Worm (Caenorhabditis elegans) whole organism, young adult: Measurements from ENCODE around the gene Y22D7AR.2.

Experiments
- B0035.1 ChIP-seq: sonication (generic microtip); optimal IDR thresholded peaks from 2 replicates; lab custom pipeline; 2016; ENCODE audit warnings: missing genetic modification characterization, mild to moderate bottlenecking, missing compliant biosample characterization, missing genotype, missing genetic modification reagents
- akir-1 ChIP-seq: fragments of 200-800 bp; sonication (Bioruptor generic); optimal IDR thresholded peaks from 2 replicates; lab custom pipeline; 2018; ENCODE audit warnings: mild to moderate bottlenecking, missing genetic modification characterization, moderate library complexity, missing compliant biosample characterization
- ceh-40 ChIP-seq: fragments of 200-800 bp; sonication (Bioruptor generic); IDR thresholded peaks from 2 replicates; pipeline ENCODE4 v1.3.6; 2022; ENCODE audit warnings: missing genetic modification characterization, missing compliant biosample characterization
- dpl-1 ChIP-seq: fragments of 150-350 bp; optimal IDR thresholded peaks from 2 replicates; lab custom pipeline; 2014; ENCODE audit warnings: missing biosample characterization, missing genetic modification reagents, missing genetic modification characterization
- gei-17 ChIP-seq: fragments of 200-800 bp; sonication (Bioruptor generic); optimal IDR thresholded peaks from 2 replicates; lab custom pipeline; 2018; ENCODE audit warnings: mild to moderate bottlenecking, missing genetic modification characterization, missing compliant biosample characterization
- nhr-90 ChIP-seq: sonication (generic microtip); optimal IDR thresholded peaks from 2 replicates; lab custom pipeline; 2016; ENCODE audit warnings: missing genotype, mild to moderate bottlenecking, missing genetic modification characterization, missing compliant biosample characterization
- snpc-4 ChIP-seq, 5 experiments: fragments of 150-350 bp in 1 of 5; sonication (generic microtip) in 4 of 5; optimal IDR thresholded peaks; 2 replicates each; lab custom pipeline; 2014 to 2018; ENCODE audit warnings: missing genetic modification characterization in 5 of 5, missing biosample characterization in 3 of 5, antibody characterized with exemption in 2 of 5, mild to moderate bottlenecking in 2 of 5, missing compliant biosample characterization in 2 of 5, missing genotype in 2 of 5, moderate library complexity in 2 of 5, missing genetic modification reagents in 1 of 5
- somi-1 ChIP-seq: fragments of 200-800 bp; sonication (Bioruptor generic); optimal IDR thresholded peaks from 2 replicates; lab custom pipeline; 2018; ENCODE audit warnings: mild to moderate bottlenecking, missing genetic modification characterization, missing compliant biosample characterization

- TF ChIP-seq akir-1: no peak
- no peak for TF ChIP-seq snpc-4 (GFP tag; optimal IDR thresholded peaks at IDR 0.05; lab: Kevin White, UChicago)
- no peak for TF ChIP-seq snpc-4 (tag; optimal IDR thresholded peaks at IDR 0.05; lab: Kevin White, UChicago)
- TF ChIP-seq dpl-1 (GFP tag; lab: Kevin White, UChicago): no peak
- TF ChIP-seq somi-1 (GFP tag; lab: Kevin White, UChicago): no peak
- no peak for TF ChIP-seq B0035.1 (tag; lab: Kevin White, UChicago)
- TF ChIP-seq nhr-90 (tag; lab: Kevin White, UChicago): no peak
- no peak for TF ChIP-seq gei-17 (GFP tag; lab: Kevin White, UChicago)
- TF ChIP-seq ceh-40 (GFP tag; lab: Robert Waterston, UW): no peak
These were observed 57.5 kb downstream of the Y22D7AR.2 start, which contains the start of gene cnc-6 for ce11 chrIII:1763222-1763621.
